Worm (Caenorhabditis elegans): Measurements from ENCODE around the gene Y41G9A.6.

Y41G9A.6 gene

DNA sequence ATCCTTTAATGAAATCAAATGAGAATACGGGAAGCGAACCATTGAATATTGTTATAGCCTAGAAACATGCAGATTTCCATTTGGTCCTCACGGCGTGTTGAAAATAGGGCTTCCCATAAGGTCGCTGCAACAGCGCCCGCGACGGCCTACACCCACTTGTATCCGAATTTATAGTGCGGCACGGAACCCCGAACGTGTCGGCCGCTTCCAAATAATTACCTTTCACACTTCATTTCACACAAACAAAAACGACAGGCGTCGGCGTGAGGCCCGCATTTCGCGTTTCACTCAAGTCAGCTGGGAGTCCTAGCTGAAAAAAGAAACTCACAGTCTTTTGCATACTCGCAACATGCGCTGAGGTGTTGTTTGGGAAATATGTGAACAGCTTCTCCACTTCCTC, 29.9 kb upstream of the Y41G9A.6 start:
- TF ChIP-seq snpc-4 (GFP tag; optimal IDR thresholded peaks at IDR 0.05) (no peak), snpc-4 (tag; optimal IDR thresholded peaks at IDR 0.05) (peak in 2 of 4 experiments; percentile 61 to 80), madf-6 (GFP tag; IDR thresholded peaks at IDR 0.05) (no peak)

DNA sequence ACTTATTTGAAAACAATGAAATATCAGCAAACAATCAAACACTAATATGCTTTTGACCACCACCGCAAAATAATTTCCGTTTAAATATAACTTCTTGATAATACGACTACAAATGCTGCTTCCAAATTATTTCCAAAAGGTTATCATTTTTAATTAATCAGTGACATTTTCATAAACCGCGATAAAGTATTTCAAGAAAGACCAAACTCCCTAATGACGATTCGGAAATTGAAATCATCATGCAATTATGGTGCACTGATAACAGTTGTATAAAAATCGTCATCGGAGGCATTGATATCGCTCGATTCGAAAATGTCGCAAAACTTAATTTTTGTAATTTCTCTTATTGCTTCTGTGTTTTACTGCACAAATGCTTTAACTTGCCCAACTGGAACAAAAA, 27.9 kb upstream of the Y41G9A.6 start, which contains the start of gene clec-265:
Gene clec-265 (plus strand): TSS at position 300 of the 400 bp plus-strand sequence.
- TF ChIP-seq atf-7 (tag; optimal IDR thresholded peaks at IDR 0.05) (peak; percentile 10), nhr-27 (tag; optimal IDR thresholded peaks at IDR 0.05) (no peak), nhr-80 (tag; optimal IDR thresholded peaks at IDR 0.05) (peak; percentile 89), F57C9.4 (tag; optimal IDR thresholded peaks at IDR 0.05) (no peak)

DNA sequence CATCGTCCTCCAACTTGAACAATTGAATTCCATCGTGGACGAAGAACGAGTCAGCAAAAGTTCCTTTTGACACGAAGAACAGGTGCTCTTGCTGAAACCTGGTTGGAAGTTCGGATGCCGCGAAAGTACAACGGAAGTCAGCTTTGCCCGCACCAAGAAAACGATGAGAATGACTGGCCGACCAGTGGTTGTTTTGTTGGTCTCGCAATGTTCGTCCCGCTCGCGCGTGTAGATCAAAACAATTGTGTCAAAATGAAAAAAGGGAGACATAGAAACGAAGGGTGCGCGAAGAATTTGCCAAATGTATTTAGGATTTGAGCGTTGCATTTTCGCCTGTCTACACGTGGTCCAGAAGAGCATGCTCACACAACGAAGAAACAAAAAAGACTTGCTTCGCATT, 25.4 kb upstream of the Y41G9A.6 start, which contains the start of gene M02F4.1:
Gene M02F4.1 (minus strand): TSS at position 101 of the 400 bp plus-strand sequence.
- no peak for TF ChIP-seq ceh-58 (GFP tag; IDR thresholded peaks at IDR 0.05)
- TF ChIP-seq lin-26 (GFP tag; IDR thresholded peaks at IDR 0.05), result 0 out of 2 replicates have a peak, but pooled peaks have one; percentile 25

DNA sequence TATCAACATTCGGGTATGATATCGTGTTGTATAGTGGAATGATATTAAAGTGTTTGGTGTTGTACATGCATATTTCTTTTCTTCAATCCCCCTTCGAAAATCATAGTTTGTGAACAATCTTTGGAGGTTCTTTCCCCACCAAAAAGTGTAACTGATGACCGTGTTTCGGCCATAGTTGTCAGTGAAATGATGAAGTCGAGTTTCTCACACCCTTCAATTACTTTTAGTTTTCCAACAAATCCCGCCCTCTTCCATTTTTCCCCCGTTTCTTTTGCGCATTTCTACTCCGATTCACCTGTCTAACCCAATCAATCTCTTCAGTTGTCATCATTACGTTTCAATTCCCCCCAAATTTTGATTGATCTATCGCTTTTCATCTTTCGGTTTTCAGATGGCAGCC, 21.5 kb upstream of the Y41G9A.6 start:
- TF ChIP-seq B0019.2 (GFP tag; conservative IDR thresholded peaks at IDR 0.05) (no peak), nfya-1 (tag; optimal IDR thresholded peaks at IDR 0.05; ENCODE audit: borderline replicate concordance, insufficient read depth) (no peak), somi-1 (GFP tag; optimal IDR thresholded peaks at IDR 0.05) (no peak), hmg-20 (GFP tag; IDR thresholded peaks at IDR 0.05) (no peak), Y95B8A.8 (GFP tag; IDR thresholded peaks at IDR 0.05) (no peak), mel-28 (tag; optimal IDR thresholded peaks at IDR 0.05; ENCODE audit: borderline replicate concordance) (no peak), K11D2.4 (GFP tag; IDR thresholded peaks at IDR 0.05) (no peak), C06A6.2 (GFP tag; conservative IDR thresholded peaks at IDR 0.05) (no peak), attf-6 (GFP tag; IDR thresholded peaks at IDR 0.05) (no peak), snpc-1.1 (tag; optimal IDR thresholded peaks at IDR 0.05; ENCODE audit: insufficient read depth) (no peak), ztf-22 (GFP tag; optimal IDR thresholded peaks at IDR 0.05) (no peak), ets-4 (GFP tag; optimal IDR thresholded peaks at IDR 0.05) (no peak), aptf-3 (GFP tag; IDR thresholded peaks at IDR 0.05) (no peak), F39B2.1 (GFP tag; IDR thresholded peaks at IDR 0.05) (no peak), sdz-38 (tag; optimal IDR thresholded peaks at IDR 0.05) (no peak), Y79H2A.3 (GFP tag; conservative IDR thresholded peaks at IDR 0.05) (no peak), K12H6.12 (tag; optimal IDR thresholded peaks at IDR 0.05) (no peak), hrde-1 (tag; optimal IDR thresholded peaks at IDR 0.05; ENCODE audit: borderline replicate concordance) (no peak), bed-2 (GFP tag; IDR thresholded peaks at IDR 0.05) (no peak), athp-1 (tag; optimal IDR thresholded peaks at IDR 0.05) (no peak)

DNA sequence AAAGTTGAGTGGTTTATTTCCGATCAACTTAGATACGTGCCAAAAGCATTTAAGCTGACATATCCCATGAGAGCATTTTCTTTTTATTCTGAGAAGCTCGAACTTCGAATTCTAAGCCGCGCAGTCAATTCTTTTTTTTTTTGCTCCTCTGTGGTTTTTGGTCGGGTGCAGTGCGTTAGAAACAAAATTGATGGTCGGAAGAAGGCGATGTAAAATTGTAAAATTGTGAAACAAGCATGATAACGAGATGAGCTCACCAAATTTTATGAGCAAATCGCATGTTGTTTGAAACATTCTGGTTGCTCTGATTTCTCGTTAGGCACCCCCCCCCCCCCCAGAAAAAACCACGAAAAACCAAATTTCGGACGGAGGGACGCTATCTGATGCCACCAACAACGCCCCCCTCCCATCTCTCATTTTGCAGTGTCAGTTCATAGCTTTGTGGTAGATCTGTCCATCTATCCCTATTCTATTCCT, 21.1 kb upstream of the Y41G9A.6 start, which contains the start of gene aqp-7:
Gene aqp-7 (plus strand): TSS at position 427 of the 477 bp plus-strand sequence.
- TF ChIP-seq die-1 (tag; optimal IDR thresholded peaks at IDR 0.05), result no peak
- no peak for TF ChIP-seq let-607 (tag; optimal IDR thresholded peaks at IDR 0.05)
- no peak for TF ChIP-seq F37B4.10 (GFP tag; IDR thresholded peaks at IDR 0.05)
- no peak for TF ChIP-seq dox-1 (GFP tag; IDR thresholded peaks at IDR 0.05)
- TF ChIP-seq lag-1 (GFP tag; IDR thresholded peaks at IDR 0.05), result no peak
- TF ChIP-seq atf-7 (tag; optimal IDR thresholded peaks at IDR 0.05), result no peak
- no peak for TF ChIP-seq ceh-79 (tag; optimal IDR thresholded peaks at IDR 0.05)
- TF ChIP-seq Y56A3A.18 (GFP tag; IDR thresholded peaks at IDR 0.05), result no peak
- no peak for TF ChIP-seq zfh-2 (GFP tag; conservative IDR thresholded peaks at IDR 0.05)
- TF ChIP-seq lsl-1 (GFP tag; optimal IDR thresholded peaks at IDR 0.05), result no peak
- no peak for TF ChIP-seq madf-6 (GFP tag; IDR thresholded peaks at IDR 0.05)
- no peak for TF ChIP-seq aptf-3 (GFP tag; IDR thresholded peaks at IDR 0.05)
- no peak for TF ChIP-seq ceh-91 (GFP tag; IDR thresholded peaks at IDR 0.05)
- no peak for TF ChIP-seq C17E4.6 (GFP tag; IDR thresholded peaks at IDR 0.05)
- no peak for TF ChIP-seq snpc-4 (GFP tag; optimal IDR thresholded peaks at IDR 0.05)
- TF ChIP-seq snpc-4 (tag; optimal IDR thresholded peaks at IDR 0.05), result no peak
- TF ChIP-seq ceh-58 (GFP tag; IDR thresholded peaks at IDR 0.05), result no peak

All from whole organism, young adult.